Fruit fly (Drosophila melanogaster) whole organism, embryonic: ENCODE results near the gene Tbcc.

ENCODE experiments used
- Aef1 ChIP-seq: fragments of 200-800 bp; sonication (Bioruptor generic); IDR thresholded peaks from 3 replicates; pipeline ENCODE4 v1.3.6; 2022; ENCODE audit warnings: missing biosample characterization, missing genetic modification characterization
- Antp ChIP-seq: fragments of 200-800 bp; sonication (Bioruptor generic); optimal IDR thresholded peaks from 3 replicates; lab custom pipeline; 2016; ENCODE audit warnings: missing biosample characterization, missing genetic modification characterization
- Awh ChIP-seq: fragments of 200-800 bp; sonication (Bioruptor generic); IDR thresholded peaks from 2 replicates; pipeline ENCODE4, ENCODE4 v1.3.6; 2022; ENCODE audit warnings: missing biosample characterization, missing genetic modification characterization
- CG10366 ChIP-seq: fragments of 200-800 bp; sonication (Bioruptor generic); IDR thresholded peaks from 2 replicates; pipeline ENCODE4 v1.3.6; 2022; ENCODE audit warnings: missing biosample characterization, missing genetic modification characterization
- CG10565 ChIP-seq: fragments of 200-800 bp; sonication (Bioruptor generic); optimal IDR thresholded peaks from 3 replicates; lab custom pipeline; 2016; ENCODE audit warnings: missing biosample characterization, mild to moderate bottlenecking, missing genetic modification characterization
- CG10979 ChIP-seq: fragments of 200-800 bp; sonication (Bioruptor generic); optimal IDR thresholded peaks from 2 replicates; lab custom pipeline; 2018; ENCODE audit warnings: missing biosample characterization, mild to moderate bottlenecking, missing genetic modification characterization, moderate library complexity
- CG11093 ChIP-seq: fragments of 200-800 bp; sonication (Bioruptor generic); IDR thresholded peaks from 3 replicates; pipeline ENCODE4 v1.3.6; 2022; ENCODE audit warnings: missing biosample characterization, missing genetic modification characterization
- CG11723 ChIP-seq: fragments of 200-800 bp; sonication (Bioruptor generic); optimal IDR thresholded peaks from 2 replicates; lab custom pipeline; 2017; ENCODE audit warnings: missing biosample characterization, mild to moderate bottlenecking, missing genetic modification characterization
- CG13894 ChIP-seq: fragments of 200-800 bp; sonication (Bioruptor generic); optimal IDR thresholded peaks from 3 replicates; lab custom pipeline; 2018; ENCODE audit warnings: missing biosample characterization, mild to moderate bottlenecking, missing genetic modification characterization, moderate library complexity
- CG14710 ChIP-seq: fragments of 200-800 bp; sonication (Bioruptor generic); optimal IDR thresholded peaks from 3 replicates; lab custom pipeline; 2019; ENCODE audit warnings: missing biosample characterization, mild to moderate bottlenecking, missing genetic modification characterization, moderate library complexity
- CG15269 ChIP-seq: fragments of 200-800 bp; sonication (Bioruptor generic); optimal IDR thresholded peaks from 2 replicates; lab custom pipeline; 2018; ENCODE audit warnings: missing biosample characterization, mild to moderate bottlenecking, missing genetic modification characterization, moderate library complexity
- CG1647 ChIP-seq: fragments of 200-800 bp; sonication (Bioruptor generic); optimal IDR thresholded peaks from 3 replicates; lab custom pipeline; 2016; ENCODE audit warnings: missing biosample characterization, missing genetic modification characterization
- CG17359 ChIP-seq: fragments of 200-800 bp; sonication (Bioruptor generic); optimal IDR thresholded peaks from 3 replicates; lab custom pipeline; 2018; ENCODE audit warnings: missing biosample characterization, mild to moderate bottlenecking, missing genetic modification characterization, moderate library complexity
- CG30020 ChIP-seq: fragments of 200-800 bp; optimal IDR thresholded peaks from 2 replicates; lab custom pipeline; 2019; ENCODE audit warnings: missing biosample characterization, mild to moderate bottlenecking, missing genetic modification characterization, moderate library complexity
- CG32767 ChIP-seq: fragments of 200-800 bp; sonication (Bioruptor generic); IDR thresholded peaks from 2 replicates; pipeline ENCODE4 v1.3.6; 2022; ENCODE audit warnings: missing biosample characterization, missing genetic modification characterization
- CG32772 ChIP-seq: fragments of 200-800 bp; sonication (Bioruptor generic); IDR thresholded peaks from 2 replicates; pipeline ENCODE4 v1.3.6; 2022; ENCODE audit warnings: missing biosample characterization, missing genetic modification characterization
- CG3726 ChIP-seq: fragments of 200-800 bp; sonication (Bioruptor generic); IDR thresholded peaks from 3 replicates; pipeline ENCODE4, ENCODE4 v1.3.6; 2022; ENCODE audit warnings: missing biosample characterization, missing genetic modification characterization
- CG4360 ChIP-seq: fragments of 200-800 bp; sonication (Bioruptor generic); IDR thresholded peaks from 2 replicates; pipeline ENCODE4 v1.3.6; 2022; ENCODE audit warnings: missing biosample characterization, missing genetic modification characterization
- CG7357 ChIP-seq: fragments of 200-800 bp; sonication (Bioruptor generic); IDR thresholded peaks from 3 replicates; pipeline ENCODE4 v1.3.6; 2022; ENCODE audit warnings: missing biosample characterization, missing genetic modification characterization
- CG7928 ChIP-seq: fragments of 200-800 bp; sonication (Bioruptor generic); optimal IDR thresholded peaks from 2 replicates; lab custom pipeline; 2017; ENCODE audit warnings: missing biosample characterization, mild to moderate bottlenecking, missing genetic modification characterization
- Dad ChIP-seq: fragments of 200-800 bp; sonication (Bioruptor generic); optimal IDR thresholded peaks from 3 replicates; lab custom pipeline; 2016; ENCODE audit warnings: missing biosample characterization, missing genetic modification characterization
- Dp ChIP-seq: fragments of 200-800 bp; sonication (Bioruptor generic); optimal IDR thresholded peaks from 2 replicates; lab custom pipeline; 2018; ENCODE audit warnings: missing biosample characterization, mild to moderate bottlenecking, missing genetic modification characterization, moderate library complexity
- Dref ChIP-seq: fragments of 200-800 bp; sonication (Bioruptor generic); IDR thresholded peaks from 2 replicates; pipeline ENCODE4 v1.3.6; 2022; ENCODE audit warnings: missing biosample characterization, missing genetic modification characterization
- Elba2 ChIP-seq: fragments of 200-800 bp; sonication (Bioruptor generic); optimal IDR thresholded peaks from 3 replicates; lab custom pipeline; 2016; ENCODE audit warnings: missing biosample characterization, missing genetic modification characterization
- Hmr ChIP-seq: fragments of 200-800 bp; sonication (Bioruptor generic); optimal IDR thresholded peaks from 3 replicates; lab custom pipeline; 2017; ENCODE audit warnings: mild to moderate bottlenecking, missing biosample characterization, missing genetic modification reagents, missing genetic modification characterization
- Myb ChIP-seq: fragments of 200-800 bp; sonication (Bioruptor generic); optimal IDR thresholded peaks from 2 replicates; lab custom pipeline; 2016; ENCODE audit warnings: missing biosample characterization, missing genetic modification characterization
- Spps ChIP-seq: fragments of 200-800 bp; sonication (Bioruptor generic); optimal IDR thresholded peaks from 2 replicates; lab custom pipeline; 2018; ENCODE audit warnings: missing biosample characterization, mild to moderate bottlenecking, missing genetic modification characterization
- Taf1 ChIP-seq: fragments of 200-800 bp; sonication (Bioruptor generic); IDR thresholded peaks from 2 replicates; pipeline ENCODE4 v1.3.6; 2022; ENCODE audit warnings: missing biosample characterization, missing genetic modification characterization
- Trl ChIP-seq, 3 experiments: fragments of >200 bp in 2 of 3; fragments of 200-800 bp in 1 of 3; sonication (Bioruptor generic) in 1 of 3; optimal IDR thresholded peaks; 2 replicates in 1 of 3; 3 replicates in 2 of 3; lab custom pipeline; 2016 to 2017; ENCODE audit warnings: missing biosample characterization in 1 of 3, missing genetic modification characterization in 1 of 3
- Usf ChIP-seq: fragments of 200-800 bp; sonication (Bioruptor generic); optimal IDR thresholded peaks from 2 replicates; lab custom pipeline; 2017; ENCODE audit warnings: missing genotype, missing biosample characterization, missing genetic modification characterization
- Vsx1 ChIP-seq: fragments of 200-800 bp; sonication (Bioruptor generic); optimal IDR thresholded peaks from 2 replicates; lab custom pipeline; 2017; ENCODE audit warnings: missing biosample characterization, mild to moderate bottlenecking, missing genetic modification characterization, missing genetic modification reagents
- amos ChIP-seq: fragments of 200-800 bp; sonication (Bioruptor generic); IDR thresholded peaks from 2 replicates; pipeline ENCODE4 v1.3.6; 2022; ENCODE audit warnings: missing biosample characterization, missing genetic modification characterization; ENCODE audit not compliant: partially characterized antibody
- ase ChIP-seq: fragments of 200-800 bp; sonication (Bioruptor generic); IDR thresholded peaks from 3 replicates; pipeline ENCODE4 v1.3.6; 2022; ENCODE audit warnings: missing biosample characterization, missing genetic modification characterization
- bbx ChIP-seq: fragments of 200-800 bp; sonication (Bioruptor generic); IDR thresholded peaks from 2 replicates; pipeline ENCODE4 v1.3.6; 2022; ENCODE audit warnings: missing biosample characterization, missing genetic modification characterization; ENCODE audit not compliant: partially characterized antibody
- chm ChIP-seq: fragments of 200-800 bp; sonication (Bioruptor generic); IDR thresholded peaks from 2 replicates; pipeline ENCODE4 v1.3.6; 2022; ENCODE audit warnings: missing biosample characterization, missing genetic modification characterization
- crp ChIP-seq, 2 experiments: fragments of 200-800 bp; sonication (Bioruptor generic); optimal IDR thresholded peaks; 2 replicates in 1 of 2; 3 replicates in 1 of 2; lab custom pipeline; 2017; ENCODE audit warnings: missing biosample characterization in 2 of 2, missing genetic modification characterization in 2 of 2, mild to moderate bottlenecking in 1 of 2, moderate library complexity in 1 of 2
- emc ChIP-seq: fragments of 200-800 bp; sonication (Bioruptor generic); optimal IDR thresholded peaks from 2 replicates; lab custom pipeline; 2016; ENCODE audit warnings: missing biosample characterization, missing genetic modification characterization
- fd96Cb ChIP-seq: fragments of 200-800 bp; sonication (Bioruptor generic); optimal IDR thresholded peaks from 2 replicates; lab custom pipeline; 2018; ENCODE audit warnings: missing biosample characterization, mild to moderate bottlenecking, missing genetic modification characterization, moderate library complexity
- her ChIP-seq: fragments of 200-800 bp; sonication (Bioruptor generic); optimal IDR thresholded peaks from 2 replicates; lab custom pipeline; 2016; ENCODE audit warnings: missing biosample characterization, missing genetic modification characterization
- lola ChIP-seq, 3 experiments: fragments of >200 bp in 2 of 3; fragments of 200-800 bp in 1 of 3; sonication (Bioruptor generic) in 1 of 3; optimal IDR thresholded peaks; 2 replicates each; lab custom pipeline; 2017 to 2019; ENCODE audit warnings: missing biosample characterization in 3 of 3, missing genetic modification characterization in 3 of 3, mild to moderate bottlenecking in 1 of 3, moderate library complexity in 1 of 3
- pan ChIP-seq, 4 experiments: fragments of >200 bp in 3 of 4; fragments of 200-800 bp in 1 of 4; sonication (Bioruptor generic) in 1 of 4; optimal IDR thresholded peaks in 3 of 4; IDR thresholded peaks in 1 of 4; 2 replicates each; pipeline versions ENCODE4 v1.3.6 to Lab custom; 2017 to 2022; ENCODE audit warnings: missing biosample characterization in 2 of 4, missing genetic modification characterization in 2 of 4, mixed read lengths in 1 of 4
- pb ChIP-seq: fragments of 200-800 bp; sonication (Bioruptor generic); optimal IDR thresholded peaks from 3 replicates; lab custom pipeline; 2016; ENCODE audit warnings: missing biosample characterization, missing genetic modification characterization
- repo ChIP-seq: fragments of 200-800 bp; sonication (Bioruptor generic); optimal IDR thresholded peaks from 2 replicates; lab custom pipeline; 2016; ENCODE audit warnings: missing biosample characterization, missing genetic modification characterization
- row ChIP-seq: fragments of 200-800 bp; sonication (Bioruptor generic); IDR thresholded peaks from 3 replicates; pipeline ENCODE4 v1.3.6; 2022; ENCODE audit warnings: missing biosample characterization, missing genetic modification characterization
- sens ChIP-seq: fragments of 200-800 bp; sonication (Bioruptor generic); peaks from one replicate; lab custom pipeline; 2016; ENCODE audit warnings: missing biosample characterization, missing genetic modification characterization
- sr ChIP-seq: fragments of 200-800 bp; sonication (Bioruptor generic); IDR thresholded peaks from 3 replicates; pipeline ENCODE4 v1.3.6; 2022; ENCODE audit warnings: missing biosample characterization, missing genetic modification characterization
- twi ChIP-seq: fragments of 200-800 bp; optimal IDR thresholded peaks from 2 replicates; lab custom pipeline; 2019; ENCODE audit warnings: missing biosample characterization, mild to moderate bottlenecking, missing genetic modification characterization, moderate library complexity
- unpg ChIP-seq: fragments of 200-800 bp; sonication (Bioruptor generic); optimal IDR thresholded peaks from 3 replicates; lab custom pipeline; 2018; ENCODE audit warnings: missing biosample characterization, mild to moderate bottlenecking, missing genetic modification characterization, moderate library complexity
- zfh1 ChIP-seq: fragments of 200-800 bp; sonication (Bioruptor generic); IDR thresholded peaks from 3 replicates; pipeline ENCODE4 v1.3.6; 2022; ENCODE audit warnings: missing biosample characterization, missing genetic modification characterization

Gene Tbcc

dm6 chr2L:4185269-4186024 is 2.1 kb downstream of the Tbcc start (continued):
- TF ChIP-seq CG11093 (GFP tag; lab: Robert Waterston, UW): no peak
- no peak for TF ChIP-seq bbx (GFP tag; lab: Robert Waterston, UW)
- no peak for TF ChIP-seq Spps (tag; lab: Kevin White, UChicago)
- no peak for TF ChIP-seq Elba2
- no peak for TF ChIP-seq pb (GFP tag; lab: Kevin White, UChicago)
- no peak for TF ChIP-seq her (GFP tag; lab: Kevin White, UChicago)
- no peak for TF ChIP-seq CG13894
- 0 out of 3 replicates have a peak, but pooled peaks have one; percentile 42 for TF ChIP-seq zfh1
- TF ChIP-seq Vsx1 (GFP tag; lab: Kevin White, UChicago): no peak
- no peak for TF ChIP-seq emc (GFP tag; lab: Kevin White, UChicago)
- no peak for TF ChIP-seq Taf1
- TF ChIP-seq twi (tag; lab: Kevin White, UChicago): no peak
- no peak for TF ChIP-seq CG10366
- TF ChIP-seq sr (GFP tag; lab: Robert Waterston, UW): no peak
- no peak for TF ChIP-seq amos (GFP tag; lab: Robert Waterston, UW)
- TF ChIP-seq Dad: no peak
- TF ChIP-seq CG7357 (GFP tag; lab: Robert Waterston, UW): no peak
- TF ChIP-seq sens: peak; percentile 57
- TF ChIP-seq Antp: no peak
- no peak for TF ChIP-seq Hmr (GFP tag; lab: Kevin White, UChicago)
- no peak for TF ChIP-seq CG4360
- TF ChIP-seq CG15269 (tag; lab: Kevin White, UChicago): peak; percentile 3
- TF ChIP-seq unpg (GFP tag; lab: Kevin White, UChicago): peak; percentile 9
- no peak for TF ChIP-seq ase (GFP tag; lab: Robert Waterston, UW)
- TF ChIP-seq CG7928 (GFP tag; lab: Kevin White, UChicago): no peak
- TF ChIP-seq pan (optimal IDR thresholded peaks at IDR 0.05; lab: Kevin White, UChicago): no peak
- peak in 1 of 2 experiments; percentile 52 for TF ChIP-seq pan (GFP tag; optimal IDR thresholded peaks at IDR 0.05 in 1 of 2, IDR thresholded peaks at IDR 0.05 in 1 of 2)
- TF ChIP-seq Trl (optimal IDR thresholded peaks at IDR 0.05; lab: Kevin White, UChicago): no peak
- TF ChIP-seq Trl (GFP tag; optimal IDR thresholded peaks at IDR 0.05; lab: Kevin White, UChicago): no peak
- no peak for TF ChIP-seq CG11723 (GFP tag; lab: Kevin White, UChicago)
- no peak for TF ChIP-seq CG10565
- TF ChIP-seq Usf (GFP tag; lab: Kevin White, UChicago): no peak
- TF ChIP-seq CG1647 (GFP tag; lab: Kevin White, UChicago): no peak
- TF ChIP-seq CG3726 (GFP tag; lab: Robert Waterston, UW): no peak
- peak; percentile 38 for TF ChIP-seq CG17359 (tag; lab: Kevin White, UChicago)
- TF ChIP-seq Awh (GFP tag; lab: Robert Waterston, UW): no peak
- no peak for TF ChIP-seq Dp (GFP tag; lab: Kevin White, UChicago)
- TF ChIP-seq CG32772 (GFP tag; lab: Robert Waterston, UW): no peak
- TF ChIP-seq CG32767 (GFP tag; lab: Robert Waterston, UW): no peak
- no peak for TF ChIP-seq CG30020 (tag; lab: Kevin White, UChicago)
- TF ChIP-seq row (GFP tag; lab: Robert Waterston, UW): peak; percentile 73
- no peak for TF ChIP-seq Myb (GFP tag; lab: Kevin White, UChicago)
- TF ChIP-seq repo (GFP tag; lab: Kevin White, UChicago): no peak
- TF ChIP-seq CG10979 (tag; lab: Kevin White, UChicago): peak; percentile 48
- no peak for TF ChIP-seq crp (GFP tag; optimal IDR thresholded peaks at IDR 0.05; lab: Kevin White, UChicago)
- peak; percentile 26 for TF ChIP-seq fd96Cb (tag; lab: Kevin White, UChicago)
- peak; percentile 17 for TF ChIP-seq CG14710 (tag; lab: Kevin White, UChicago)
- TF ChIP-seq chm (GFP tag; lab: Robert Waterston, UW): no peak
- peak in 1 of 3 experiments; percentile 54 for TF ChIP-seq lola (GFP tag; optimal IDR thresholded peaks at IDR 0.05; lab: Kevin White, UChicago)
- TF ChIP-seq Dref (GFP tag; lab: Robert Waterston, UW): no peak
- no peak for TF ChIP-seq Aef1
